Fruit fly (Drosophila melanogaster) whole organism, wandering third instar larva: ENCODE results near the gene Nf-YA.

Experiments used
- Abd-B ChIP-seq: fragments of >200 bp; optimal IDR thresholded peaks from 2 replicates; lab custom pipeline; 2017; ENCODE audit warnings: missing biosample characterization, missing genetic modification characterization
- CG32264 ChIP-seq: fragments of 200-800 bp; sonication (Bioruptor generic); optimal IDR thresholded peaks from 2 replicates; lab custom pipeline; 2016; ENCODE audit warnings: missing biosample characterization, missing genetic modification characterization
- CG9705 ChIP-seq: fragments of 200-800 bp; sonication (Bioruptor generic); optimal IDR thresholded peaks from 2 replicates; lab custom pipeline; 2018; ENCODE audit warnings: missing biosample characterization, mild to moderate bottlenecking, missing genetic modification characterization
- CrebA ChIP-seq: fragments of 200-800 bp; sonication (Bioruptor generic); optimal IDR thresholded peaks from 2 replicates; lab custom pipeline; 2016; ENCODE audit warnings: missing biosample characterization, mild to moderate bottlenecking, missing genetic modification characterization, borderline replicate concordance
- Dfd ChIP-seq: fragments of >200 bp; optimal IDR thresholded peaks from 2 replicates; lab custom pipeline; 2017; ENCODE audit warnings: missing biosample characterization, missing genetic modification characterization
- GATAd ChIP-seq: sonication (Bioruptor generic); optimal IDR thresholded peaks from 2 replicates; lab custom pipeline; 2016; ENCODE audit warnings: missing biosample characterization, missing genetic modification characterization
- HLH106 ChIP-seq: fragments of 200-800 bp; optimal IDR thresholded peaks from 3 replicates; lab custom pipeline; 2019; ENCODE audit warnings: missing biosample characterization, mild to moderate bottlenecking, missing genetic modification characterization, moderate library complexity
- Hnf4 ChIP-seq: fragments of 200-800 bp; sonication (Bioruptor generic); optimal IDR thresholded peaks from 2 replicates; lab custom pipeline; 2016; ENCODE audit warnings: missing biosample characterization, mild to moderate bottlenecking, missing genetic modification characterization
- Hr78 ChIP-seq: fragments of >200 bp; optimal IDR thresholded peaks from 2 replicates; lab custom pipeline; 2017; ENCODE audit warnings: missing biosample characterization, missing genetic modification characterization
- Hr83 ChIP-seq: fragments of 200-300 bp; sonication (Bioruptor generic); optimal IDR thresholded peaks from 2 replicates; lab custom pipeline; 2016; ENCODE audit warnings: missing biosample characterization, mild to moderate bottlenecking, missing genetic modification characterization, moderate library complexity; ENCODE audit not compliant: poor library complexity, severe bottlenecking
- Jra ChIP-seq: sonication (Bioruptor generic); optimal IDR thresholded peaks from 2 replicates; lab custom pipeline; 2016; ENCODE audit warnings: missing biosample characterization, missing genetic modification characterization
- Mio ChIP-seq: sonication (Bioruptor generic); optimal IDR thresholded peaks from 2 replicates; lab custom pipeline; 2016; ENCODE audit warnings: missing biosample characterization, missing genetic modification characterization
- Myc ChIP-seq: fragments of >200 bp; optimal IDR thresholded peaks from 2 replicates; lab custom pipeline; 2017
- N ChIP-seq: fragments of >200 bp; optimal IDR thresholded peaks from 2 replicates; lab custom pipeline; 2018; ENCODE audit warnings: missing biosample characterization, missing external identifiers, missing genetic modification characterization
- OdsH ChIP-seq: fragments of 200-800 bp; sonication (Bioruptor generic); optimal IDR thresholded peaks from 2 replicates; lab custom pipeline; 2016; ENCODE audit warnings: missing biosample characterization, mild to moderate bottlenecking, missing genetic modification characterization
- Rel ChIP-seq, 2 experiments: fragments of 200-800 bp; sonication (Bioruptor generic) in 1 of 2; optimal IDR thresholded peaks; 2 replicates in 1 of 2; 3 replicates in 1 of 2; lab custom pipeline; 2016 to 2019; ENCODE audit warnings: mild to moderate bottlenecking in 2 of 2, missing biosample characterization in 2 of 2, missing genetic modification characterization in 2 of 2, moderate library complexity in 1 of 2
- Sp1 ChIP-seq: fragments of 200-800 bp; sonication (Bioruptor generic); optimal IDR thresholded peaks from 3 replicates; lab custom pipeline; 2019; ENCODE audit warnings: missing biosample characterization, mild to moderate bottlenecking, missing genetic modification characterization, moderate library complexity
- Vsx2 ChIP-seq: fragments of 200-300, 225-300 bp; sonication (Bioruptor generic); optimal IDR thresholded peaks from 2 replicates; lab custom pipeline; 2018; ENCODE audit warnings: missing biosample characterization, missing genetic modification characterization; ENCODE audit not compliant: partially characterized antibody
- br ChIP-seq: fragments of 200-800 bp; sonication (Bioruptor generic); optimal IDR thresholded peaks from 2 replicates; lab custom pipeline; 2016; ENCODE audit warnings: missing biosample characterization, missing genetic modification characterization
- brk ChIP-seq: fragments of 200-800 bp; sonication (Bioruptor generic); optimal IDR thresholded peaks from 2 replicates; lab custom pipeline; 2016; ENCODE audit warnings: missing biosample characterization, mild to moderate bottlenecking, missing genetic modification characterization
- dl ChIP-seq, 2 experiments: fragments of 175-275, 200-275 bp in 1 of 2; fragments of 200-275 bp in 1 of 2; sonication (Bioruptor generic); optimal IDR thresholded peaks; lab custom pipeline; 2018; ENCODE audit warnings: mild to moderate bottlenecking in 2 of 2, missing biosample characterization in 2 of 2, missing genetic modification characterization in 2 of 2, moderate library complexity in 2 of 2; ENCODE audit not compliant: partially characterized antibody in 2 of 2, insufficient read depth in 1 of 2
- dmrt93B ChIP-seq: fragments of 200-800 bp; sonication (Bioruptor generic); optimal IDR thresholded peaks from 2 replicates; lab custom pipeline; 2018; ENCODE audit warnings: missing biosample characterization, mild to moderate bottlenecking, missing genetic modification characterization
- dsf ChIP-seq: sonication (Bioruptor generic); optimal IDR thresholded peaks from 2 replicates; lab custom pipeline; 2016; ENCODE audit warnings: missing biosample characterization, missing genetic modification characterization, borderline replicate concordance
- ey ChIP-seq: fragments of 200-800 bp; sonication (Bioruptor generic); optimal IDR thresholded peaks from 2 replicates; lab custom pipeline; 2016; ENCODE audit warnings: missing biosample characterization, missing genetic modification characterization
- foxo ChIP-seq, 2 experiments: fragments of 200-800 bp; sonication (Bioruptor generic); optimal IDR thresholded peaks; 2 replicates in 1 of 2; 3 replicates in 1 of 2; lab custom pipeline; 2016 to 2017; ENCODE audit warnings: missing biosample characterization in 2 of 2, missing genetic modification characterization in 2 of 2
- fru ChIP-seq: fragments of 200-800 bp; sonication (Bioruptor generic); optimal IDR thresholded peaks from 3 replicates; lab custom pipeline; 2016; ENCODE audit warnings: missing biosample characterization, mild to moderate bottlenecking, missing genetic modification characterization
- h ChIP-seq: fragments of 200-800 bp; sonication (Bioruptor generic); optimal IDR thresholded peaks from 3 replicates; lab custom pipeline; 2016; ENCODE audit warnings: missing biosample characterization, mild to moderate bottlenecking, missing genetic modification characterization
- lola ChIP-seq: fragments of >200 bp; optimal IDR thresholded peaks from 2 replicates; lab custom pipeline; 2017; ENCODE audit warnings: missing biosample characterization, missing genetic modification characterization
- pan ChIP-seq: fragments of >200 bp; optimal IDR thresholded peaks from 2 replicates; lab custom pipeline; 2017
- psq ChIP-seq: fragments of 200-800 bp; sonication (Bioruptor generic); optimal IDR thresholded peaks from 3 replicates; lab custom pipeline; 2017; ENCODE audit warnings: missing biosample characterization, mild to moderate bottlenecking, missing genetic modification characterization, moderate library complexity
- rgr ChIP-seq: fragments of 200-800 bp; sonication (Bioruptor generic); optimal IDR thresholded peaks from 3 replicates; lab custom pipeline; 2016; ENCODE audit warnings: missing biosample characterization, mild to moderate bottlenecking, missing genetic modification characterization
- sage ChIP-seq: fragments of 200-800 bp; sonication (Bioruptor generic); optimal IDR thresholded peaks from 2 replicates; lab custom pipeline; 2016; ENCODE audit warnings: missing biosample characterization, mild to moderate bottlenecking, missing genetic modification characterization
- sv ChIP-seq: fragments of 200-800 bp; sonication (Bioruptor generic); optimal IDR thresholded peaks from 3 replicates; lab custom pipeline; 2016; ENCODE audit warnings: missing biosample characterization, missing genetic modification characterization
- tai ChIP-seq: sonication (Bioruptor generic); optimal IDR thresholded peaks from 2 replicates; lab custom pipeline; 2016; ENCODE audit warnings: missing biosample characterization, missing genetic modification characterization

Gene Nf-YA

DNA sequence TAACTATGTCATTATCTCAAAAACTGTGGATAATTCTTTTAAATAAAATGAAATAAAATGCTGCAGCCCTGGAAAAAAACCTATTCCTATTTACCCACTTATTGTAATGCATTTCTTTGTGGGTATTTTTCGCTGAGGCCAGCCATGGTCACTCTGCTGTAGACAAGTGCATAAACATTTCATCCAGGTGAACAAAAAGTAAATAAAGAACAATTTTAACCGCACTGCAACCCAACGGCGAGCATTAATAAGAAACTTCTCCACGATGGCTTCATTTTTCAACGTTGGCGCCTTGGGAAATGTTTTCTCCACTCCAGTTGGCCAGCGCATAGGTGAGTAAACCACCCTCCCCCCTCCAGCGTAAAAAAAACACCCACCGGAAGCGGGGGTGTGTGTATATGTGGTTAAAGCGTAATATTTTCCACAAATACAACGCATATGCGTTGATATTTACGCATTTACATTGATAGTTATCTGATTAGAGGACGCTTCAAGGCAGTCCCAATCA lies 4.7 kb upstream of the Nf-YA start, which contains the start of gene CG3529 (continued):
- no peak for TF ChIP-seq Vsx2 (GFP tag; lab: Kevin White, UChicago)
- TF ChIP-seq HLH106 (tag; lab: Kevin White, UChicago), result peak; percentile 56
- no peak for TF ChIP-seq dmrt93B (GFP tag; lab: Kevin White, UChicago)
- no peak for TF ChIP-seq sv (GFP tag; lab: Kevin White, UChicago)
- peak; percentile 41 for TF ChIP-seq brk (GFP tag; lab: Kevin White, UChicago)
- no peak for TF ChIP-seq N (GFP tag; lab: Kevin White, UChicago)
- no peak for TF ChIP-seq Rel (GFP tag; optimal IDR thresholded peaks at IDR 0.05; lab: Kevin White, UChicago)
- peak; percentile 61 for TF ChIP-seq Rel (tag; optimal IDR thresholded peaks at IDR 0.05; lab: Kevin White, UChicago)
- TF ChIP-seq rgr, result peak; percentile 36
- no peak for TF ChIP-seq Hr78 (GFP tag; lab: Kevin White, UChicago)
- no peak for TF ChIP-seq GATAd (GFP tag; lab: Kevin White, UChicago)
- no peak for TF ChIP-seq Mio (GFP tag; lab: Kevin White, UChicago)
- TF ChIP-seq Hr83 (GFP tag; lab: Kevin White, UChicago), result no peak
- TF ChIP-seq, all 38 proteins: peak for 12

DNA sequence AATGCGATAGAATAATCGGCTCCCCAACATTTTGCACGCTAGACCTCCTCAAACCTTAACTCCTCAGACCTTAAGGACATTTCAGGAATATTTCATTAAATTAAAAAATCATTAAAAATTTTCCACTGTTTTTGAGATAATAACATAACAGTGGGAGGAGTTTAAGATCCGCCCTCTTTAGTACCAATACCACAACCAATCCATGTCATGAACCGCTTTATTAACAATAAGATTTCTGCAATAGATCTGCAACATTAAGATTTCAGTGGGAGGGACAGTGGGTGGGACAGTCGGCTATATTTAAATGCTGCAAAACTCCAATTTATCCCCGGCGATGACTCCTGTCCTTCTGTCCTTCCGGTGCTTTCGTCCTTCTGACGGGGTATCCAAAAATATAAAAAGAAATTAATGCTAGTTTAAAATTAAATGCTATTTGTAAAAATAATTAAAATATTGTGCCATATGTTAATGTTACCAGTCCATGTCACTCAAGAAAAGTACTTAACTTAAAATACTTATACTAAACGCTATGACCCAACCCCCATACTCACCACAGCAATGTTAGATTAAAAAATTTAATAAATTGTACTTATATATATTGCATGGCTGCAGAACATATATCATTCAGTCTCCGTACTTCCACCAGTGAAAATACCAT lies 687 bp upstream of the Nf-YA start, which contains the start of gene Srg3:
Gene Srg3 (plus strand): TSS at position 608 of the 658 bp plus-strand sequence.
- no peak for TF ChIP-seq OdsH (GFP tag; lab: Kevin White, UChicago)
- no peak for TF ChIP-seq Hr83 (GFP tag; lab: Kevin White, UChicago)
- no peak for TF ChIP-seq HLH106 (tag; lab: Kevin White, UChicago)
- no peak for TF ChIP-seq N (GFP tag; lab: Kevin White, UChicago)
- TF ChIP-seq GATAd (GFP tag; lab: Kevin White, UChicago), result no peak
- TF ChIP-seq tai (GFP tag; lab: Kevin White, UChicago), result no peak
- no peak for TF ChIP-seq Abd-B (GFP tag; lab: Kevin White, UChicago)
- no peak for TF ChIP-seq Sp1
- TF ChIP-seq fru, result no peak
- TF ChIP-seq rgr, result no peak
- TF ChIP-seq dl (GFP tag; optimal IDR thresholded peaks at IDR 0.05; lab: Kevin White, UChicago; ENCODE audit: insufficient read depth in 1 of 2, partially characterized antibody in 2 of 2), result no peak
- TF ChIP-seq dsf (GFP tag; lab: Kevin White, UChicago), result no peak
- TF ChIP-seq CG32264 (GFP tag; lab: Kevin White, UChicago), result no peak

DNA sequence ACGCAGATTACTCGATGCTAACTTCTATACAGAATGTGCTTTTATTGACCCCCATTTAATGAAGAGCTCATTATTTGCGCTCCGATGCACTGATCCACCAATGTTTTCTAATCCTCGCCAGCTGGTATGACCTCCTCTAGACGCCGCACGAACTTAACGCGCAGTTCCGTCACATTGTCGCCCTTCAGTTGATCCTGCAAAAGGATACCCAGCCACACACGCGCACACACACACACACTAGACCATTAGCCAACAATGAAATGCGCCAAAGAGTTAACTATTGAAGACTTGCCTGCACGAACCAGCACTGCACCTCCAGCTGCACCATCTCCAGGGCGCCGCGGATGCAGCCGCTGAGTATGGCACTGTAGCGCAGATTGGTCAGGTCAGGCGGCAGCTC lies 3.2 kb downstream of the Nf-YA start:
- TF ChIP-seq Hr78 (GFP tag; lab: Kevin White, UChicago) (no peak), Dfd (GFP tag; lab: Kevin White, UChicago) (peak; percentile 78), Myc (lab: Kevin White, UChicago) (no peak), OdsH (GFP tag; lab: Kevin White, UChicago) (no peak), dsf (GFP tag; lab: Kevin White, UChicago) (no peak), CrebA (GFP tag; lab: Kevin White, UChicago) (no peak)

DNA sequence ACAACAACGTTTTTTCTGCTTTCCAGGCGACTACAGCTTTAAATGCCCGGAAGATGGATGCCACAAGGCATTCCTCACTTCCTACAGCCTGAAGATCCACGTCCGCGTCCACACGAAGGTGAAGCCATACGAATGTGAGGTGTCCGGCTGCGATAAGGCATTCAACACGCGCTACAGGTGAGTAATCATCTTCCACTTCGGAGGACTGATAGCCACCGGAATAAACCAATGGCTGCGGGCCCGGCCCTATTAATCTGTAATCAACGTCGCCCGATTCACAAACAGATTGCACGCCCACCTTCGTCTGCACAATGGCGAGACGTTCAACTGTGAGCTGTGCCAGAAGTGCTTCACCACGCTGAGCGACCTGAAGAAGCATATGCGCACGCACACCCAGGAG lies 6.2 kb downstream of the Nf-YA start:
- no peak for TF ChIP-seq Rel (GFP tag; optimal IDR thresholded peaks at IDR 0.05; lab: Kevin White, UChicago)
- peak; percentile 73 for TF ChIP-seq Rel (tag; optimal IDR thresholded peaks at IDR 0.05; lab: Kevin White, UChicago)
- no peak for TF ChIP-seq Hnf4
- no peak for TF ChIP-seq fru
- TF ChIP-seq sage (GFP tag; lab: Kevin White, UChicago), result no peak
- TF ChIP-seq h (GFP tag; lab: Kevin White, UChicago), result peak; percentile 4

DNA sequence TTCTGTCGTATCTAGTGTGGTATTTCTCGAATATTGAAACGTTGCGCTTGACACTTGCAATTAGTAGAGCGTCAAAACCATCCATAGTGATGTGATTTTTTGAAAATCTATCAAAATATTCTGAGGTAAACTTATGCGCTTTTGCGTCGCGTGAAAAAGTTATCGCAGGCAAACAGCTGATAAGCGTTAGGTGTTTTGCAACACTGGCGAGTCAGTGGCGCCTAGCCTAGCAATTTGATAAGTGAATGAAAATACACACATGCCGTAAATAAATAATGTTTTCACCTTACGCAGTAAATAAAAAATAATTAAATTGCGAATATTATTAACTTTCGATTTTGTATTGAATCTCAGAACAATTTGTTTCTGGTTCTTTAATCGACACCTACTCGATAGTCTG lies 6.8 kb downstream of the Nf-YA start, which contains the start of gene CG42526:
Gene CG42526 (minus strand): TSS at position 85 of the 400 bp plus-strand sequence.
- TF ChIP-seq h (GFP tag; lab: Kevin White, UChicago), result peak; percentile 56
- peak; percentile 26 for TF ChIP-seq CG32264 (GFP tag; lab: Kevin White, UChicago)
- peak; percentile 38 to 82 for TF ChIP-seq foxo (GFP tag; optimal IDR thresholded peaks at IDR 0.05; lab: Kevin White, UChicago)
- no peak for TF ChIP-seq Hr78 (GFP tag; lab: Kevin White, UChicago)
- TF ChIP-seq dl (GFP tag; optimal IDR thresholded peaks at IDR 0.05; lab: Kevin White, UChicago; ENCODE audit: insufficient read depth in 1 of 2, partially characterized antibody in 2 of 2), result no peak
- TF ChIP-seq Hr83 (GFP tag; lab: Kevin White, UChicago), result peak; percentile 73
- no peak for TF ChIP-seq Abd-B (GFP tag; lab: Kevin White, UChicago)
- TF ChIP-seq fru, result peak; percentile 50
- TF ChIP-seq sage (GFP tag; lab: Kevin White, UChicago), result peak; percentile 31
- peak; percentile 13 for TF ChIP-seq Sp1
- peak; percentile 55 for TF ChIP-seq br (GFP tag; lab: Kevin White, UChicago)
- TF ChIP-seq Jra (GFP tag; lab: Kevin White, UChicago), result peak; percentile 59
- peak; percentile 74 for TF ChIP-seq Hnf4
- TF ChIP-seq ey (GFP tag; lab: Kevin White, UChicago), result peak; percentile 65
- no peak for TF ChIP-seq Mio (GFP tag; lab: Kevin White, UChicago)
- peak; percentile 23 for TF ChIP-seq HLH106 (tag; lab: Kevin White, UChicago)
- peak; percentile 65 for TF ChIP-seq OdsH (GFP tag; lab: Kevin White, UChicago)
- peak; percentile 70 for TF ChIP-seq rgr
- TF ChIP-seq Rel (GFP tag; optimal IDR thresholded peaks at IDR 0.05; lab: Kevin White, UChicago), result no peak
- TF ChIP-seq Rel (tag; optimal IDR thresholded peaks at IDR 0.05; lab: Kevin White, UChicago), result peak; percentile 26
- no peak for TF ChIP-seq tai (GFP tag; lab: Kevin White, UChicago)
- no peak for TF ChIP-seq pan (lab: Kevin White, UChicago)
- TF ChIP-seq GATAd (GFP tag; lab: Kevin White, UChicago), result no peak
- TF ChIP-seq sv (GFP tag; lab: Kevin White, UChicago), result peak; percentile 53
- peak; percentile 37 for TF ChIP-seq psq (GFP tag; lab: Kevin White, UChicago)
- TF ChIP-seq CG9705 (GFP tag; lab: Kevin White, UChicago), result no peak
- TF ChIP-seq lola (GFP tag; lab: Kevin White, UChicago), result no peak
